Fruit fly (Drosophila melanogaster): ENCODE results near the gene CG2186.

The CG2186 gene

dm6 chrX:10825349-10826129, 31.9 kb upstream of the CG2186 start (continued):
- TF ChIP-seq CG18599 (GFP tag; optimal IDR thresholded peaks at IDR 0.05) (peak; percentile 55), Meics (GFP tag; optimal IDR thresholded peaks at IDR 0.05) (peak; percentile 7), CG17361 (GFP tag; IDR thresholded peaks at IDR 0.05) (peak; percentile 59; the same call in 1 of the 3 replicates), CG7745 (tag; optimal IDR thresholded peaks at IDR 0.05) (no peak), CG1832 (GFP tag; optimal IDR thresholded peaks at IDR 0.05) (peak; percentile 33), CG12219 (GFP tag; optimal IDR thresholded peaks at IDR 0.05) (peak; percentile 40), PHDP (tag; optimal IDR thresholded peaks at IDR 0.05) (peak; percentile 9), Opbp (GFP tag; IDR thresholded peaks at IDR 0.05; ENCODE audit: partially characterized antibody) (no peak), tgo (GFP tag; IDR thresholded peaks at IDR 0.05) (peak; percentile 19; the same call in 1 of the 3 replicates), B-H1 (GFP tag; IDR thresholded peaks at IDR 0.05) (no peak), Six4 (GFP tag; optimal IDR thresholded peaks at IDR 0.05) (peak; percentile 37), nerfin-1 (tag; optimal IDR thresholded peaks at IDR 0.05) (peak; percentile 17), mirr (GFP tag; optimal IDR thresholded peaks at IDR 0.05) (no peak), trh (GFP tag; optimal IDR thresholded peaks at IDR 0.05) (no peak), Atf6 (GFP tag; IDR thresholded peaks at IDR 0.05) (no peak), ab (GFP tag; optimal IDR thresholded peaks at IDR 0.05) (no peak), CG2889 (GFP tag; IDR thresholded peaks at IDR 0.05) (no peak), Sry-β (GFP tag; optimal IDR thresholded peaks at IDR 0.05) (no peak), CG32532 (GFP tag; IDR thresholded peaks at IDR 0.05) (no peak), CG4424 (GFP tag; optimal IDR thresholded peaks at IDR 0.05) (peak; percentile 22), Gug (GFP tag; IDR thresholded peaks at IDR 0.05) (no peak), Aef1 (GFP tag; IDR thresholded peaks at IDR 0.05) (no peak), ranshi (GFP tag; IDR thresholded peaks at IDR 0.05) (0 out of 2 replicates have a peak, but pooled peaks have one; percentile 14), klu (GFP tag; IDR thresholded peaks at IDR 0.05) (no peak), Myb (GFP tag; optimal IDR thresholded peaks at IDR 0.05) (peak; percentile 12), CG18764 (GFP tag; optimal IDR thresholded peaks at IDR 0.05) (peak; percentile 12), CG2129 (GFP tag; IDR thresholded peaks at IDR 0.05; ENCODE audit: partially characterized antibody) (no peak), chif (GFP tag; optimal IDR thresholded peaks at IDR 0.05) (peak in 1 of 2 experiments; percentile 62), CG34422 (GFP tag; IDR thresholded peaks at IDR 0.05) (no peak)

dm6 chrX:10827301-10827700, 30.2 kb upstream of the CG2186 start:
- TF ChIP-seq Kr (GFP tag; optimal IDR thresholded peaks at IDR 0.05) = no peak
- no peak for TF ChIP-seq CG8765 (GFP tag; IDR thresholded peaks at IDR 0.05)
- TF ChIP-seq Sry-δ (GFP tag; optimal IDR thresholded peaks at IDR 0.05) = no peak

DNA sequence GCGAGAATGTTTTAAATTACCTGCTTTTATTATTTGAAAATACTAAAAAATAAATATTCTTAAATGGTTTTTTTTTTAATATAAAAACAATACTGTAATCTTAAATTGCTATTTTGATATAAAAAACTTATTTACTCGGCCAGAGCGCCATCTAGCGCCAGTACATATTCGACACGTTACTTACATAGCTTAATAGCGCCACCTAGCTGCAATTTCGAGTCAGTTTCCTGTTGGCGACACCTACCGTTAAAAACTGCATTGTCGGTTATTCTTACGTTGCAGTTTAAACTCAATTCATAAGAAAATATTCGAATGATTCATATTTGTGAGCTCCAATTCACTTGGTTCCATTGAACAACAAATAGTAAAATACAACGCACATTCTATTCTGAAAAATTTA, 25.1 kb upstream of the CG2186 start:
- TF ChIP-seq pita (GFP tag; optimal IDR thresholded peaks at IDR 0.05) (peak; percentile 44), CG7357 (GFP tag; IDR thresholded peaks at IDR 0.05) (0 out of 3 replicates have a peak, but pooled peaks have one; percentile 28), bsh (GFP tag; optimal IDR thresholded peaks at IDR 0.05) (peak in 1 of 2 experiments; percentile 56), tin (GFP tag; optimal IDR thresholded peaks at IDR 0.05) (peak; percentile 68), CG12219 (GFP tag; optimal IDR thresholded peaks at IDR 0.05) (peak; percentile 24), Sox100B (GFP tag; optimal IDR thresholded peaks at IDR 0.05) (peak; percentile 20), rib (GFP tag; IDR thresholded peaks at IDR 0.05) (no peak), lab (GFP tag; optimal IDR thresholded peaks at IDR 0.05) (peak; percentile 29), CG11398 (GFP tag; optimal IDR thresholded peaks at IDR 0.05) (peak; percentile 22), CG10654 (GFP tag; optimal IDR thresholded peaks at IDR 0.05) (peak; percentile 27), unpg (GFP tag; optimal IDR thresholded peaks at IDR 0.05) (peak; percentile 58), Rx (GFP tag; IDR thresholded peaks at IDR 0.05) (peak; percentile 41; the same call in 1 of the 2 replicates), sr (GFP tag; IDR thresholded peaks at IDR 0.05) (0 out of 3 replicates have a peak, but pooled peaks have one; percentile 8), CG1832 (GFP tag; optimal IDR thresholded peaks at IDR 0.05) (no peak), NC2α (GFP tag; optimal IDR thresholded peaks at IDR 0.05) (no peak), ken (GFP tag; IDR thresholded peaks at IDR 0.05) (peak; percentile 76), gt (GFP tag; IDR thresholded peaks at IDR 0.05) (no peak; the same call in 1 of the 2 replicates), CTCF (GFP tag; optimal IDR thresholded peaks at IDR 0.05) (peak; percentile 99), CG4360 (GFP tag; IDR thresholded peaks at IDR 0.05) (no peak), da (GFP tag; optimal IDR thresholded peaks at IDR 0.05) (peak; percentile 12)

All from whole organism, embryonic.